Worm (Caenorhabditis elegans) whole organism, L4/young adult: ENCODE data around the gene lips-17.

Experiments used
- W03F9.2 ChIP-seq: fragments of 150-350 bp; optimal IDR thresholded peaks from 2 replicates; lab custom pipeline; 2014; ENCODE audit warnings: missing biosample characterization, missing genetic modification characterization
- dao-5 ChIP-seq: sonication (generic microtip); optimal IDR thresholded peaks from 2 replicates; lab custom pipeline; 2016; ENCODE audit warnings: missing genotype, missing genetic modification characterization, moderate library complexity, missing compliant biosample characterization
- him-1 ChIP-seq: sonication (generic microtip); optimal IDR thresholded peaks from 2 replicates; lab custom pipeline; 2016; ENCODE audit warnings: missing genotype, missing genetic modification reagents, missing genetic modification characterization, missing compliant biosample characterization

ce11 chrII:7631677-7632210, 23.7 kb downstream of the lips-17 start:
- TF ChIP-seq dao-5 (tag; lab: Kevin White, UChicago) (no peak), W03F9.2 (tag; lab: Kevin White, UChicago) (no peak), him-1 (tag; lab: Kevin White, UChicago) (no peak)
